Worm (Caenorhabditis elegans): Measurements from ENCODE around the gene K08E4.8.

Gene K08E4.8

DNA sequence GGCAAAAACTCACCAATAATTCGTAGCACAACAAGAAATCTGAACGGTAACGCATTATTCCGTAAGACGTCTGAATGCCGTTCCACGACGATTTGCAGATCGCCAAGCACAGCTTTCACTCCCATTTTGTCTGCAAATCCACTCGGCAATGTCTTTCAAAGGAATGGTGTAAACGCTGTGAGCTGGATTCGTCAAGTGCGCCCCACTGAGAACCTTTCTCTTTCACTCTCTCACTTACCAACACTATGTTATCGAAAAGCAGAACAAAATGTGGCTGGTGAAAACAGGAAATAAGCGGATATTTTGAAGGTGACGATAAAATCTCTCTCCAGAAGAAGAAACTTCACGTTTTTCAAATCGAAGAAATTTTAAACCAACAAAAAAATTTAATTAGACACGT lies 27.8 kb upstream of the K08E4.8 start:
- TF ChIP-seq daf-16 (GFP tag; optimal IDR thresholded peaks at IDR 0.05) = no peak
- TF ChIP-seq daf-16 (tag; optimal IDR thresholded peaks at IDR 0.05) = peak; percentile 17
- peak; percentile 84 for TF ChIP-seq ama-1 (optimal IDR thresholded peaks at IDR 0.05)
- no peak for TF ChIP-seq ces-1 (GFP tag; optimal IDR thresholded peaks at IDR 0.05)
- TF ChIP-seq mes-2 (tag; optimal IDR thresholded peaks at IDR 0.05; ENCODE audit: poor library complexity, severe bottlenecking) = peak; percentile 62
- 0 out of 2 replicates have a peak, but pooled peaks have one; percentile 14 for TF ChIP-seq saeg-2 (GFP tag; IDR thresholded peaks at IDR 0.05)
- TF ChIP-seq dmd-6 (GFP tag; IDR thresholded peaks at IDR 0.05) = 0 out of 2 replicates have a peak, but pooled peaks have one; percentile 9
- TF ChIP-seq F49E8.2 (tag; optimal IDR thresholded peaks at IDR 0.05; ENCODE audit: borderline replicate concordance) = no peak
- TF ChIP-seq unc-62 (GFP tag; optimal IDR thresholded peaks at IDR 0.05 in 1 of 2) = peak in 1 of 2 experiments; percentile 37
- no peak for TF ChIP-seq unc-62 (tag; optimal IDR thresholded peaks at IDR 0.05)
- peak; percentile 51 for TF ChIP-seq mep-1 (tag; optimal IDR thresholded peaks at IDR 0.05)
- TF ChIP-seq ZK337.2 (GFP tag; IDR thresholded peaks at IDR 0.05) = no peak
- no peak for TF ChIP-seq skn-1 (tag; optimal IDR thresholded peaks at IDR 0.05)
- TF ChIP-seq egl-27 (tag; optimal IDR thresholded peaks at IDR 0.05) = no peak
- TF ChIP-seq snpc-4 (tag; optimal IDR thresholded peaks at IDR 0.05) = no peak
- TF ChIP-seq nhr-6 (tag; optimal IDR thresholded peaks at IDR 0.05) = peak; percentile 16
- TF ChIP-seq dve-1 (tag; optimal IDR thresholded peaks at IDR 0.05; ENCODE audit: insufficient read depth) = peak; percentile 20
- no peak for TF ChIP-seq R02D3.7 (tag; optimal IDR thresholded peaks at IDR 0.05)
- peak in 1 of 2 experiments; percentile 21 for TF ChIP-seq mdl-1 (tag; optimal IDR thresholded peaks at IDR 0.05)
- no peak for TF ChIP-seq ceh-32 (tag; optimal IDR thresholded peaks at IDR 0.05; ENCODE audit: poor library complexity)
- TF ChIP-seq egl-43 (GFP tag; IDR thresholded peaks at IDR 0.05) = no peak
- no peak for TF ChIP-seq daf-12 (tag; optimal IDR thresholded peaks at IDR 0.05)
- no peak for TF ChIP-seq zfp-3 (GFP tag; conservative IDR thresholded peaks at IDR 0.05)
- no peak for TF ChIP-seq Y105C5A.15 (GFP tag; IDR thresholded peaks at IDR 0.05)
- peak; percentile 70 for TF ChIP-seq lin-38 (GFP tag; IDR thresholded peaks at IDR 0.05)
- peak in 1 of 2 experiments; percentile 50 for TF ChIP-seq lsy-2 (tag; optimal IDR thresholded peaks at IDR 0.05)
- no peak for TF ChIP-seq lin-29 (GFP tag; IDR thresholded peaks at IDR 0.05)
- TF ChIP-seq Y5F2A.4 (GFP tag; optimal IDR thresholded peaks at IDR 0.05) = no peak
- TF ChIP-seq ceh-28 (tag; optimal IDR thresholded peaks at IDR 0.05) = no peak
- TF ChIP-seq php-3 (GFP tag; IDR thresholded peaks at IDR 0.05) = 0 out of 2 replicates have a peak, but pooled peaks have one; percentile 15
- no peak for TF ChIP-seq nhr-48 (tag; optimal IDR thresholded peaks at IDR 0.05)
- no peak for TF ChIP-seq hmg-1.1 (GFP tag; IDR thresholded peaks at IDR 0.05)
- TF ChIP-seq nhr-10 (tag; optimal IDR thresholded peaks at IDR 0.05) = no peak
- no peak for TF ChIP-seq spr-3 (GFP tag; optimal IDR thresholded peaks at IDR 0.05)
- TF ChIP-seq lin-1 (GFP tag; IDR thresholded peaks at IDR 0.05) = no peak
- no peak for TF ChIP-seq vab-7 (GFP tag; IDR thresholded peaks at IDR 0.05)
- TF ChIP-seq Y48G9A.11 (GFP tag; IDR thresholded peaks at IDR 0.05) = 0 out of 2 replicates have a peak, but pooled peaks have one; percentile 21
- TF ChIP-seq lin-13 (GFP tag; optimal IDR thresholded peaks at IDR 0.05) = no peak
- TF ChIP-seq dpl-1 (GFP tag; optimal IDR thresholded peaks at IDR 0.05) = peak; percentile 41
- no peak for TF ChIP-seq lir-3 (tag; optimal IDR thresholded peaks at IDR 0.05)
- TF ChIP-seq mxl-2 (GFP tag; conservative IDR thresholded peaks at IDR 0.05) = no peak
- TF ChIP-seq gei-8 (GFP tag; optimal IDR thresholded peaks at IDR 0.05) = no peak
- TF ChIP-seq aha-1 (tag) = peak; percentile 44
- TF ChIP-seq zfp-2 (tag; optimal IDR thresholded peaks at IDR 0.05) = no peak
- TF ChIP-seq set-16 (GFP tag; IDR thresholded peaks at IDR 0.05) = no peak
- no peak for TF ChIP-seq unc-130 (GFP tag; optimal IDR thresholded peaks at IDR 0.05)
- peak; percentile 49 for TF ChIP-seq mxl-3 (GFP tag; optimal IDR thresholded peaks at IDR 0.05)
- TF ChIP-seq fkh-10 (GFP tag; optimal IDR thresholded peaks at IDR 0.05) = no peak
- peak; percentile 26 for TF ChIP-seq hlh-11 (tag; optimal IDR thresholded peaks at IDR 0.05)
- no peak for TF ChIP-seq zip-2 (tag; optimal IDR thresholded peaks at IDR 0.05)
- no peak for TF ChIP-seq nhr-102 (tag; optimal IDR thresholded peaks at IDR 0.05)
